Fruit fly (Drosophila melanogaster) whole organism, prepupa: ENCODE measurements around the gene Ufsp2.

Experiments
- Blimp-1 ChIP-seq: fragments of 200-800 bp; sonication (Bioruptor generic); optimal IDR thresholded peaks from 3 replicates; lab custom pipeline; 2017; ENCODE audit warnings: missing biosample characterization, missing genetic modification characterization, mild to moderate bottlenecking, moderate library complexity, missing genetic modification reagents
- CG10631 ChIP-seq: fragments of 200-800 bp; sonication (Bioruptor generic); optimal IDR thresholded peaks from 2 replicates; lab custom pipeline; 2016; ENCODE audit warnings: missing biosample characterization, missing genetic modification characterization
- CG11294 ChIP-seq: fragments of 200-800 bp; sonication (Bioruptor generic); IDR thresholded peaks from 2 replicates; pipeline ENCODE4 v1.3.6; 2022; ENCODE audit warnings: missing biosample characterization, missing genetic modification characterization
- CG11902 ChIP-seq: fragments of 200-800 bp; sonication (Bioruptor generic); optimal IDR thresholded peaks from 3 replicates; lab custom pipeline; 2016; ENCODE audit warnings: missing biosample characterization, missing genetic modification characterization
- CG15336 ChIP-seq: fragments of 200-800 bp; sonication (Bioruptor generic); IDR thresholded peaks from 2 replicates; pipeline ENCODE4 v1.3.6; 2022; ENCODE audit warnings: missing biosample characterization, missing genetic modification characterization
- CG1621 ChIP-seq: fragments of 200-800 bp; sonication (Bioruptor generic); optimal IDR thresholded peaks from 3 replicates; lab custom pipeline; 2018; ENCODE audit warnings: missing biosample characterization, mild to moderate bottlenecking, missing genetic modification characterization
- CG16779 ChIP-seq: fragments of 200-800 bp; sonication (Bioruptor generic); optimal IDR thresholded peaks from 3 replicates; lab custom pipeline; 2017; ENCODE audit warnings: missing biosample characterization, mild to moderate bottlenecking, missing genetic modification characterization
- CG3032 ChIP-seq: fragments of 200-800 bp; optimal IDR thresholded peaks from 2 replicates; lab custom pipeline; 2019; ENCODE audit warnings: missing biosample characterization, mild to moderate bottlenecking, missing genetic modification characterization, moderate library complexity
- CG32006 ChIP-seq: fragments of 200-800 bp; sonication (Bioruptor generic); optimal IDR thresholded peaks from 3 replicates; lab custom pipeline; 2017; ENCODE audit warnings: missing biosample characterization, mild to moderate bottlenecking, missing genetic modification characterization
- CG34406 ChIP-seq: fragments of 200-800 bp; sonication (Bioruptor generic); optimal IDR thresholded peaks from 3 replicates; lab custom pipeline; 2016; ENCODE audit warnings: missing biosample characterization, missing genetic modification characterization
- CG3919 ChIP-seq: fragments of 200-800 bp; sonication (Bioruptor generic); optimal IDR thresholded peaks from 3 replicates; lab custom pipeline; 2016; ENCODE audit warnings: missing biosample characterization, missing genetic modification characterization
- CG4318 ChIP-seq: fragments of 200-800 bp; sonication (Bioruptor generic); optimal IDR thresholded peaks from 3 replicates; lab custom pipeline; 2017; ENCODE audit warnings: missing biosample characterization, mild to moderate bottlenecking, missing genetic modification characterization
- CG6276 ChIP-seq: fragments of 200-800 bp; sonication (Bioruptor generic); optimal IDR thresholded peaks from 2 replicates; lab custom pipeline; 2017; ENCODE audit warnings: missing biosample characterization, mild to moderate bottlenecking, missing genetic modification characterization
- CG6792 ChIP-seq: fragments of 200-800 bp; sonication (Bioruptor generic); optimal IDR thresholded peaks from 3 replicates; lab custom pipeline; 2016; ENCODE audit warnings: missing biosample characterization, missing genetic modification characterization
- CG6854 ChIP-seq: fragments of 200-800 bp; sonication (Bioruptor generic); optimal IDR thresholded peaks from 2 replicates; lab custom pipeline; 2017; ENCODE audit warnings: missing biosample characterization, mild to moderate bottlenecking, missing genetic modification characterization
- CG8119 ChIP-seq: fragments of 200-800 bp; sonication (Bioruptor generic); IDR thresholded peaks from 3 replicates; pipeline ENCODE4 v1.3.6; 2022; ENCODE audit warnings: missing biosample characterization, missing genetic modification characterization
- CG8319 ChIP-seq: fragments of 200-800 bp; sonication (Bioruptor generic); optimal IDR thresholded peaks from 3 replicates; lab custom pipeline; 2016; ENCODE audit warnings: missing biosample characterization, missing genetic modification characterization
- CG8632 ChIP-seq: fragments of 200-800 bp; sonication (Bioruptor generic); optimal IDR thresholded peaks from 3 replicates; lab custom pipeline; 2016; ENCODE audit warnings: missing biosample characterization, missing genetic modification characterization
- Eip75B ChIP-seq: fragments of 200-800 bp; sonication (Bioruptor generic); optimal IDR thresholded peaks from 3 replicates; lab custom pipeline; 2016; ENCODE audit warnings: missing biosample characterization, missing genetic modification characterization
- Eip78C ChIP-seq: fragments of 200-800 bp; sonication (Bioruptor generic); peaks from one replicate; lab custom pipeline; 2016; ENCODE audit warnings: missing biosample characterization, missing genetic modification characterization
- Eip93F ChIP-seq: fragments of 200-800 bp; sonication (Bioruptor generic); optimal IDR thresholded peaks from 2 replicates; lab custom pipeline; 2016; ENCODE audit warnings: missing biosample characterization, mild to moderate bottlenecking, missing genetic modification characterization
- Ets21C ChIP-seq: fragments of 200-800 bp; sonication (Bioruptor generic); optimal IDR thresholded peaks from 3 replicates; lab custom pipeline; 2016; ENCODE audit warnings: missing biosample characterization, missing genetic modification characterization
- Ets96B ChIP-seq: fragments of 200-800 bp; optimal IDR thresholded peaks from 2 replicates; lab custom pipeline; 2019; ENCODE audit warnings: missing biosample characterization, mild to moderate bottlenecking, missing genetic modification characterization, moderate library complexity
- Gug ChIP-seq: fragments of 200-800 bp; sonication (Bioruptor generic); IDR thresholded peaks from 2 replicates; pipeline ENCODE4 v1.3.6; 2022; ENCODE audit warnings: missing biosample characterization, missing genetic modification characterization
- Hr38 ChIP-seq: sonication (Bioruptor generic); optimal IDR thresholded peaks from 2 replicates; lab custom pipeline; 2016; ENCODE audit warnings: missing biosample characterization, missing genetic modification characterization
- Hr4 ChIP-seq: fragments of 200-800 bp; sonication (Bioruptor generic); optimal IDR thresholded peaks from 3 replicates; lab custom pipeline; 2016; ENCODE audit warnings: missing biosample characterization, missing genetic modification characterization
- OdsH ChIP-seq: fragments of 200-800 bp; sonication (Bioruptor generic); optimal IDR thresholded peaks from 3 replicates; lab custom pipeline; 2016; ENCODE audit warnings: missing biosample characterization, missing genetic modification characterization
- Sox14 ChIP-seq: fragments of 200-800 bp; sonication (Bioruptor generic); optimal IDR thresholded peaks from 3 replicates; lab custom pipeline; 2016; ENCODE audit warnings: missing biosample characterization, missing genetic modification characterization
- achi ChIP-seq: fragments of 200-800 bp; sonication (Bioruptor generic); optimal IDR thresholded peaks from 3 replicates; lab custom pipeline; 2016; ENCODE audit warnings: missing biosample characterization, missing genetic modification characterization
- acj6 ChIP-seq: fragments of 200-800 bp; sonication (Bioruptor generic); optimal IDR thresholded peaks from 3 replicates; lab custom pipeline; 2016; ENCODE audit warnings: missing biosample characterization, missing genetic modification characterization
- dsx ChIP-seq: fragments of 200-800 bp; optimal IDR thresholded peaks from 3 replicates; lab custom pipeline; 2019; ENCODE audit warnings: missing biosample characterization, mild to moderate bottlenecking, missing genetic modification characterization, moderate library complexity; ENCODE audit not compliant: poor library complexity, severe bottlenecking
- eg ChIP-seq: fragments of 200-800 bp; sonication (Bioruptor generic); IDR thresholded peaks from 3 replicates; pipeline ENCODE4 v1.3.6; 2022; ENCODE audit warnings: missing biosample characterization, missing genetic modification characterization
- esn ChIP-seq: fragments of 200-800 bp; sonication (Bioruptor generic); optimal IDR thresholded peaks from 2 replicates; lab custom pipeline; 2016; ENCODE audit warnings: missing biosample characterization, mild to moderate bottlenecking, missing genetic modification characterization, moderate library complexity
- fkh ChIP-seq: fragments of 200-800 bp; sonication (Bioruptor generic); optimal IDR thresholded peaks from 3 replicates; lab custom pipeline; 2017; ENCODE audit warnings: missing biosample characterization, mild to moderate bottlenecking, missing genetic modification characterization, moderate library complexity
- salr ChIP-seq, 2 experiments: fragments of 200-800 bp; sonication (Bioruptor generic); optimal IDR thresholded peaks; 3 replicates each; lab custom pipeline; 2016 to 2018; ENCODE audit warnings: missing biosample characterization in 2 of 2, missing genetic modification characterization in 2 of 2, mild to moderate bottlenecking in 1 of 2
- spab ChIP-seq: fragments of 200-800 bp; sonication (Bioruptor generic); optimal IDR thresholded peaks from 2 replicates; lab custom pipeline; 2017; ENCODE audit warnings: missing biosample characterization, mild to moderate bottlenecking, missing genetic modification characterization, missing genetic modification reagents
- svp ChIP-seq: fragments of 200-800 bp; sonication (Bioruptor generic); peaks from one replicate; lab custom pipeline; 2016; ENCODE audit warnings: missing biosample characterization, missing genetic modification characterization
- topi ChIP-seq: fragments of 200-800 bp; sonication (Bioruptor generic); optimal IDR thresholded peaks from 3 replicates; lab custom pipeline; 2016; ENCODE audit warnings: missing biosample characterization, missing genetic modification characterization
- vri ChIP-seq: fragments of 200-800 bp; sonication (Bioruptor generic); optimal IDR thresholded peaks from 3 replicates; lab custom pipeline; 2016; ENCODE audit warnings: missing biosample characterization, mild to moderate bottlenecking, missing genetic modification characterization

Ufsp2 gene

dm6 chr3L:15592536-15593260 lies 16.3 kb downstream of the Ufsp2 start:
- TF ChIP-seq spab (GFP tag; lab: Kevin White, UChicago) (peak; percentile 4), CG4318 (peak; percentile 38), dsx (GFP tag; lab: Kevin White, UChicago) (no peak), eg (GFP tag; lab: Robert Waterston, UW) (peak; percentile 71), Blimp-1 (GFP tag; lab: Kevin White, UChicago) (no peak), CG10631 (GFP tag; lab: Kevin White, UChicago) (peak; percentile 27), Eip78C (GFP tag; lab: Kevin White, UChicago) (peak; percentile 67), CG8119 (peak; percentile 88), CG3919 (GFP tag; lab: Kevin White, UChicago) (peak; percentile 40), CG34406 (peak; percentile 37), CG15336 (GFP tag; lab: Robert Waterston, UW) (peak; percentile 84), Ets96B (tag; lab: Kevin White, UChicago) (peak; percentile 24), Eip75B (GFP tag; lab: Kevin White, UChicago) (no peak), OdsH (GFP tag; lab: Kevin White, UChicago) (peak; percentile 40), Gug (peak; percentile 61), CG8632 (peak; percentile 43), acj6 (GFP tag; lab: Kevin White, UChicago) (peak; percentile 12), CG6854 (GFP tag; lab: Kevin White, UChicago) (no peak), CG3032 (tag; lab: Kevin White, UChicago) (peak; percentile 31), Hr38 (no peak), CG6276 (GFP tag; lab: Kevin White, UChicago) (peak; percentile 79), CG11294 (peak; percentile 42; the same call in 1 of the 2 replicates), esn (GFP tag; lab: Kevin White, UChicago) (peak; percentile 44), CG32006 (GFP tag; lab: Kevin White, UChicago) (peak; percentile 81), salr (GFP tag; optimal IDR thresholded peaks at IDR 0.05; lab: Kevin White, UChicago) (peak in 1 of 2 experiments; percentile 56), achi (GFP tag; lab: Kevin White, UChicago) (peak; percentile 49), Hr4 (GFP tag; lab: Kevin White, UChicago) (peak; percentile 48), Ets21C (GFP tag; lab: Kevin White, UChicago) (no peak)

- TF ChIP-seq CG6276 (GFP tag; lab: Kevin White, UChicago): no peak
- TF ChIP-seq vri: no peak
- peak; percentile 42 for TF ChIP-seq Eip78C (GFP tag; lab: Kevin White, UChicago)
- TF ChIP-seq CG8632: no peak
- TF ChIP-seq CG11902 (GFP tag; lab: Kevin White, UChicago): no peak
- TF ChIP-seq CG6792 (GFP tag; lab: Kevin White, UChicago): no peak
Observed at dm6 chr3L:15593399-15593798, 17.0 kb downstream of the Ufsp2 start.

- TF ChIP-seq Eip75B (GFP tag; lab: Kevin White, UChicago): no peak
- peak; percentile 2 for TF ChIP-seq Eip78C (GFP tag; lab: Kevin White, UChicago)
- TF ChIP-seq Eip93F (GFP tag; lab: Kevin White, UChicago): peak; percentile 32
- TF ChIP-seq CG15336 (GFP tag; lab: Robert Waterston, UW): no peak
- peak; percentile 69 for TF ChIP-seq Sox14
- no peak for TF ChIP-seq CG8319 (GFP tag; lab: Kevin White, UChicago)
- TF ChIP-seq svp (GFP tag; lab: Kevin White, UChicago): peak; percentile 67
- TF ChIP-seq topi (GFP tag; lab: Kevin White, UChicago): no peak
- no peak for TF ChIP-seq CG3032 (tag; lab: Kevin White, UChicago)
- no peak for TF ChIP-seq Gug
- no peak for TF ChIP-seq CG1621 (tag; lab: Kevin White, UChicago)
- no peak for TF ChIP-seq fkh
- no peak for TF ChIP-seq CG16779
- no peak for TF ChIP-seq CG11902 (GFP tag; lab: Kevin White, UChicago)
Observed at dm6 chr3L:15594093-15594653, 17.8 kb downstream of the Ufsp2 start.
